Worm (Caenorhabditis elegans) whole organism, L3 larva: Measurements from ENCODE around the gene T24B8.7.

Experiments
- ceh-82 ChIP-seq: fragments of 150-350 bp; optimal IDR thresholded peaks from 2 replicates; lab custom pipeline; 2014; ENCODE audit warnings: missing biosample characterization, missing genetic modification characterization
- lin-15B ChIP-seq: fragments of 150-350 bp; optimal IDR thresholded peaks from 2 replicates; lab custom pipeline; 2014; ENCODE audit warnings: missing biosample characterization, missing genetic modification characterization
- nfya-1 ChIP-seq: sonication (generic microtip); optimal IDR thresholded peaks from 2 replicates; lab custom pipeline; 2017; ENCODE audit warnings: missing genetic modification characterization, mild to moderate bottlenecking, missing compliant biosample characterization, antibody characterized with exemption, moderate library complexity; ENCODE audit not compliant: insufficient read depth
- nhr-11 ChIP-seq: fragments of 150-350 bp; optimal IDR thresholded peaks from 2 replicates; lab custom pipeline; 2014; ENCODE audit warnings: missing biosample characterization, missing genetic modification characterization
- pha-4 ChIP-seq: fragments of 150-350 bp; optimal IDR thresholded peaks from 2 replicates; lab custom pipeline; 2014; ENCODE audit warnings: missing biosample characterization, missing genetic modification reagents, missing genetic modification characterization
- skn-1 ChIP-seq: fragments of 150-350 bp; optimal IDR thresholded peaks from 2 replicates; lab custom pipeline; 2014; ENCODE audit warnings: missing biosample characterization, missing genetic modification characterization
- snpc-4 ChIP-seq: fragments of 150-350 bp; optimal IDR thresholded peaks from 2 replicates; lab custom pipeline; 2014; ENCODE audit warnings: missing biosample characterization, missing genetic modification characterization
- unc-39 ChIP-seq: sonication (generic microtip); optimal IDR thresholded peaks from 4 replicates; lab custom pipeline; 2017; ENCODE audit warnings: missing biosample characterization, missing genetic modification characterization
- zag-1 ChIP-seq: fragments of 150-350 bp; optimal IDR thresholded peaks from 2 replicates; lab custom pipeline; 2014; ENCODE audit warnings: missing biosample characterization, missing genetic modification characterization
- ztf-4 ChIP-seq: fragments of 150-350 bp; optimal IDR thresholded peaks from 2 replicates; lab custom pipeline; 2014; ENCODE audit warnings: missing biosample characterization, missing genetic modification characterization

ce11 chrII:9014877-9015505 lies 38.5 kb downstream of the T24B8.7 start:
- TF ChIP-seq nhr-11 (tag; lab: Kevin White, UChicago) = peak; percentile 43
- no peak for TF ChIP-seq nfya-1 (tag; lab: Kevin White, UChicago)
- TF ChIP-seq skn-1 (tag; lab: Kevin White, UChicago) = no peak
- TF ChIP-seq unc-39 (tag; lab: Kevin White, UChicago) = no peak
- no peak for TF ChIP-seq ztf-4 (tag; lab: Kevin White, UChicago)
- no peak for TF ChIP-seq lin-15B
- TF ChIP-seq ceh-82 = no peak
- TF ChIP-seq zag-1 (tag; lab: Kevin White, UChicago) = no peak
- no peak for TF ChIP-seq snpc-4 (tag; lab: Kevin White, UChicago)
- TF ChIP-seq pha-4 = no peak
